Fruit fly (Drosophila melanogaster): ENCODE measurements around the gene CG15739.
A peak's percentile ranks its signal among the peaks of the same experiment; 100 is the strongest.

Gene CG15739

dm6 chrX:11922650-11923237 is 49.6 kb downstream of the CG15739 start (continued):
- TF ChIP-seq ewg (GFP tag; optimal IDR thresholded peaks at IDR 0.05) (no peak), bowl (GFP tag; IDR thresholded peaks at IDR 0.05) (no peak), Hmx (GFP tag; optimal IDR thresholded peaks at IDR 0.05) (no peak), CG9609 (GFP tag; optimal IDR thresholded peaks at IDR 0.05) (no peak), pita (GFP tag; optimal IDR thresholded peaks at IDR 0.05) (no peak), CG10431 (GFP tag; optimal IDR thresholded peaks at IDR 0.05) (no peak), emc (GFP tag; optimal IDR thresholded peaks at IDR 0.05) (no peak), CG10462 (GFP tag; optimal IDR thresholded peaks at IDR 0.05) (no peak), CG6813 (GFP tag; optimal IDR thresholded peaks at IDR 0.05) (no peak), Hr78 (GFP tag; optimal IDR thresholded peaks at IDR 0.05) (no peak)

dm6 chrX:11923698-11924097 is 50.6 kb downstream of the CG15739 start:
- TF ChIP-seq Ets65A (GFP tag) (peak; percentile 51), ERR (GFP tag; optimal IDR thresholded peaks at IDR 0.05) (no peak), da (GFP tag; optimal IDR thresholded peaks at IDR 0.05) (no peak), salm (tag; optimal IDR thresholded peaks at IDR 0.05) (no peak), CG17328 (GFP tag; IDR thresholded peaks at IDR 0.05) (no peak), Sox100B (GFP tag; optimal IDR thresholded peaks at IDR 0.05) (no peak), CG3847 (GFP tag; IDR thresholded peaks at IDR 0.05) (no peak)

dm6 chrX:11924562-11924961 is 51.4 kb downstream of the CG15739 start, which contains the start of gene Sclp:
Sclp (minus strand) TSS chrX:11924662.
- no peak for TF ChIP-seq CG8089 (GFP tag; optimal IDR thresholded peaks at IDR 0.05)
- TF ChIP-seq CG2875 (GFP tag; optimal IDR thresholded peaks at IDR 0.05) = no peak
- no peak for TF ChIP-seq dimm (GFP tag; IDR thresholded peaks at IDR 0.05)
- peak; percentile 75 for TF ChIP-seq D19A (tag; optimal IDR thresholded peaks at IDR 0.05)
- no peak for TF ChIP-seq CG13894 (tag; optimal IDR thresholded peaks at IDR 0.05)

All from whole organism, embryonic.